Fruit fly (Drosophila melanogaster): Measurements from ENCODE around the gene CG9377.

Gene CG9377

DNA sequence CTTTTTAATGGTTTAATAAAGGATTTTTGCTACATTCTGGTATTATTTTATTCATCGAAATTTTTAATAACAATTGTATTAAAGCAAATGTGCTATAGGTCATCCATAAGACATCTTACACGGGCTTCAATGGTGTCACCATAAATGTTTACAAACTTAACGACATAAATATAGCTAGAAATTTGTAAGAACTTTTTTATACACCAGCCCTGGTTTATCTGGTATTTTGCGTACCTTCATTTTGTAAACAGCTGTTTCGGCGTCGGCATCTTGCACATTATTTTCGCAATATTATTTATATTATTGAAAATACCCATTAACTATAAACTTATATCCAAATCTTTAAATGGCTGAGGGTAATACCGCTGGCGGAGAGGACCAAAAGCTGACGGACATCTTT lies 6.0 kb upstream of the CG9377 start, which contains the start of gene Tap42 (continued):
- TF ChIP-seq cwo (GFP tag; optimal IDR thresholded peaks at IDR 0.05) (no peak), CG15269 (tag; optimal IDR thresholded peaks at IDR 0.05) (peak; percentile 40), crc (GFP tag; optimal IDR thresholded peaks at IDR 0.05) (no peak), lola (GFP tag; optimal IDR thresholded peaks at IDR 0.05) (peak in 1 of 3 experiments; percentile 20), hb (GFP tag; IDR thresholded peaks at IDR 0.05; ENCODE audit: partially characterized antibody) (no peak), Lim3 (GFP tag; IDR thresholded peaks at IDR 0.05) (no peak), fd96Cb (tag; optimal IDR thresholded peaks at IDR 0.05) (no peak), CG33557 (GFP tag; optimal IDR thresholded peaks at IDR 0.05) (no peak), Nf-YC (tag; optimal IDR thresholded peaks at IDR 0.05) (peak; percentile 34), Dek (tag; optimal IDR thresholded peaks at IDR 0.05) (peak; percentile 26), CG11504 (tag; optimal IDR thresholded peaks at IDR 0.05) (peak; percentile 43), CG31388 (GFP tag; optimal IDR thresholded peaks at IDR 0.05) (no peak), usp (GFP tag; optimal IDR thresholded peaks at IDR 0.05) (no peak), lilli (GFP tag; optimal IDR thresholded peaks at IDR 0.05) (peak; percentile 51), CG8089 (GFP tag; optimal IDR thresholded peaks at IDR 0.05) (no peak), btn (GFP tag; optimal IDR thresholded peaks at IDR 0.05) (no peak), eve (GFP tag; optimal IDR thresholded peaks at IDR 0.05) (no peak), zf30C (GFP tag; optimal IDR thresholded peaks at IDR 0.05) (no peak), Bteb2 (GFP tag; optimal IDR thresholded peaks at IDR 0.05) (peak; percentile 13)

dm6 chr2L:13366109-13366747 lies 4.9 kb upstream of the CG9377 start, which contains the start of the genes Nnp-1 and Grx3:
Gene Nnp-1, minus strand, starts transcription at chr2L:13366189.
Gene Grx3, plus strand, starts transcription at chr2L:13366447.
- no peak for TF ChIP-seq CTCF (GFP tag; optimal IDR thresholded peaks at IDR 0.05)
- TF ChIP-seq Camta (GFP tag; optimal IDR thresholded peaks at IDR 0.05): no peak
- TF ChIP-seq eyg (GFP tag; optimal IDR thresholded peaks at IDR 0.05): no peak
- no peak for TF ChIP-seq CG14965 (GFP tag; optimal IDR thresholded peaks at IDR 0.05; ENCODE audit: borderline replicate concordance)
- no peak for TF ChIP-seq D19B (GFP tag; optimal IDR thresholded peaks at IDR 0.05)
- peak; percentile 72 for TF ChIP-seq CG10267 (tag; optimal IDR thresholded peaks at IDR 0.05)
- no peak for TF ChIP-seq sima (GFP tag; optimal IDR thresholded peaks at IDR 0.05)
- TF ChIP-seq CkIIα-i1 (GFP tag; IDR thresholded peaks at IDR 0.05): no peak
- peak; percentile 64 to 91 for TF ChIP-seq crp (GFP tag; optimal IDR thresholded peaks at IDR 0.05)
- TF ChIP-seq dysf (GFP tag; IDR thresholded peaks at IDR 0.05): peak; percentile 46; the same call in 1 of the 3 replicates
- no peak for TF ChIP-seq CG42726 (GFP tag; IDR thresholded peaks at IDR 0.05; ENCODE audit: partially characterized antibody)
- TF ChIP-seq wor (GFP tag; IDR thresholded peaks at IDR 0.05): no peak
- no peak for TF ChIP-seq grn (GFP tag; optimal IDR thresholded peaks at IDR 0.05)
- no peak for TF ChIP-seq emc (GFP tag; optimal IDR thresholded peaks at IDR 0.05)
- TF ChIP-seq CG3281 (GFP tag; optimal IDR thresholded peaks at IDR 0.05): no peak
- no peak for TF ChIP-seq CG30431 (GFP tag; optimal IDR thresholded peaks at IDR 0.05)
- peak; percentile 15 for TF ChIP-seq fd96Cb (tag; optimal IDR thresholded peaks at IDR 0.05)
- TF ChIP-seq CG12659 (GFP tag; optimal IDR thresholded peaks at IDR 0.05): peak; percentile 79
- peak; percentile 52 for TF ChIP-seq CG2120 (GFP tag; optimal IDR thresholded peaks at IDR 0.05)
- TF ChIP-seq CG12769 (tag; optimal IDR thresholded peaks at IDR 0.05): no peak
- no peak for TF ChIP-seq pita (GFP tag; optimal IDR thresholded peaks at IDR 0.05)
- peak; percentile 18 for TF ChIP-seq Ets97D (GFP tag; optimal IDR thresholded peaks at IDR 0.05)
- TF ChIP-seq CG33213 (GFP tag; optimal IDR thresholded peaks at IDR 0.05): no peak
- TF ChIP-seq tgo (GFP tag; IDR thresholded peaks at IDR 0.05): peak; percentile 64
- TF ChIP-seq sna (GFP tag; IDR thresholded peaks at IDR 0.05; ENCODE audit: partially characterized antibody): no peak
- no peak for TF ChIP-seq gcm (GFP tag; optimal IDR thresholded peaks at IDR 0.05)
- no peak for TF ChIP-seq HLHmδ (GFP tag; optimal IDR thresholded peaks at IDR 0.05)
- no peak for TF ChIP-seq repo (GFP tag; optimal IDR thresholded peaks at IDR 0.05)
- peak; percentile 52 for TF ChIP-seq Bdp1 (GFP tag; optimal IDR thresholded peaks at IDR 0.05)
- TF ChIP-seq CG6813 (GFP tag; optimal IDR thresholded peaks at IDR 0.05): no peak
- peak; percentile 65 for TF ChIP-seq CG15696 (tag; optimal IDR thresholded peaks at IDR 0.05)
- peak; percentile 27 for TF ChIP-seq Oli (tag; optimal IDR thresholded peaks at IDR 0.05)

Data from whole organism, embryonic.